Fruit fly (Drosophila melanogaster) whole organism, pupa: Measurements from ENCODE around the gene Mipp2.

Experiments
- CG10348 ChIP-seq: fragments of 200-800 bp; sonication (Bioruptor generic); IDR thresholded peaks from 2 replicates; pipeline ENCODE4 v1.3.6; 2022; ENCODE audit warnings: missing biosample characterization, missing genetic modification characterization
- CG12605 ChIP-seq: fragments of 200-800 bp; sonication (Bioruptor generic); IDR thresholded peaks from 2 replicates; pipeline ENCODE4 v1.3.6; 2022; ENCODE audit warnings: missing biosample characterization, missing genetic modification characterization
- CG13204 ChIP-seq: fragments of 200-800 bp; sonication (Bioruptor generic); optimal IDR thresholded peaks from 2 replicates; lab custom pipeline; 2018; ENCODE audit warnings: missing biosample characterization, mild to moderate bottlenecking, missing genetic modification characterization, moderate library complexity
- CG14655 ChIP-seq: fragments of 200-800 bp; sonication (Bioruptor generic); optimal IDR thresholded peaks from 3 replicates; lab custom pipeline; 2017; ENCODE audit warnings: mild to moderate bottlenecking, missing biosample characterization, missing genetic modification reagents, missing genetic modification characterization
- CG15710 ChIP-seq: fragments of 200-800 bp; sonication (Bioruptor generic); optimal IDR thresholded peaks from 2 replicates; lab custom pipeline; 2018; ENCODE audit warnings: missing biosample characterization, mild to moderate bottlenecking, missing genetic modification characterization, moderate library complexity
- CG17806 ChIP-seq: fragments of 200-800 bp; sonication (Bioruptor generic); optimal IDR thresholded peaks from 2 replicates; lab custom pipeline; 2018; ENCODE audit warnings: missing biosample characterization, mild to moderate bottlenecking, missing genetic modification characterization, moderate library complexity
- CG32121 ChIP-seq: fragments of 200-800 bp; sonication (Bioruptor generic); IDR thresholded peaks from 2 replicates; pipeline ENCODE4 v1.3.6; 2022; ENCODE audit warnings: missing biosample characterization, missing genetic modification characterization
- CG34367 ChIP-seq: fragments of 200-800 bp; sonication (Bioruptor generic); optimal IDR thresholded peaks from 2 replicates; lab custom pipeline; 2018; ENCODE audit warnings: missing biosample characterization, mild to moderate bottlenecking, missing genetic modification characterization
- CG4496 ChIP-seq: fragments of 200-800 bp; sonication (Bioruptor generic); IDR thresholded peaks from 3 replicates; pipeline ENCODE4 v1.3.6; 2022; ENCODE audit warnings: missing biosample characterization, missing genetic modification characterization
- CG8159 ChIP-seq: fragments of 200-800 bp; sonication (Bioruptor generic); optimal IDR thresholded peaks from 3 replicates; lab custom pipeline; 2018; ENCODE audit warnings: missing biosample characterization, mild to moderate bottlenecking, missing genetic modification characterization, moderate library complexity
- CG8301 ChIP-seq: fragments of 200-800 bp; sonication (Bioruptor generic); optimal IDR thresholded peaks from 2 replicates; lab custom pipeline; 2018; ENCODE audit warnings: missing biosample characterization, mild to moderate bottlenecking, missing genetic modification characterization
- CG9948 ChIP-seq: fragments of 200-800 bp; sonication (Bioruptor generic); optimal IDR thresholded peaks from 2 replicates; lab custom pipeline; 2018; ENCODE audit warnings: missing biosample characterization, mild to moderate bottlenecking, missing genetic modification characterization, moderate library complexity
- D1 ChIP-seq: fragments of 200-800 bp; sonication (Bioruptor generic); optimal IDR thresholded peaks from 2 replicates; lab custom pipeline; 2018; ENCODE audit warnings: missing biosample characterization, mild to moderate bottlenecking, missing genetic modification characterization, moderate library complexity
- EcR ChIP-seq: fragments of 200-800 bp; sonication (Bioruptor generic); optimal IDR thresholded peaks from 3 replicates; lab custom pipeline; 2019; ENCODE audit warnings: missing biosample characterization, missing genetic modification characterization, mild to moderate bottlenecking, moderate library complexity, missing genetic modification reagents
- Ets98B ChIP-seq: fragments of 200-800 bp; sonication (Bioruptor generic); IDR thresholded peaks from 2 replicates; pipeline ENCODE4 v1.3.6; 2022; ENCODE audit warnings: missing biosample characterization, missing genetic modification characterization
- Pif1A ChIP-seq: fragments of 200-800 bp; sonication (Bioruptor generic); optimal IDR thresholded peaks from 3 replicates; lab custom pipeline; 2016; ENCODE audit warnings: missing biosample characterization, missing genetic modification characterization
- Pif1B ChIP-seq: fragments of 200-800 bp; sonication (Bioruptor generic); optimal IDR thresholded peaks from 3 replicates; lab custom pipeline; 2016; ENCODE audit warnings: missing biosample characterization, missing genetic modification characterization
- Snoo ChIP-seq: fragments of 200-800 bp; sonication (Bioruptor generic); optimal IDR thresholded peaks from 3 replicates; lab custom pipeline; 2017; ENCODE audit warnings: missing biosample characterization, mild to moderate bottlenecking, missing genetic modification characterization, inconsistent platforms
- fd96Ca ChIP-seq: fragments of 200-800 bp; sonication (Bioruptor generic); IDR thresholded peaks from 3 replicates; pipeline ENCODE4 v1.3.6; 2022; ENCODE audit warnings: missing biosample characterization, missing genetic modification characterization
- gl ChIP-seq: fragments of 200-800 bp; sonication (Bioruptor generic); optimal IDR thresholded peaks from 2 replicates; lab custom pipeline; 2018; ENCODE audit warnings: missing biosample characterization, mild to moderate bottlenecking, missing genetic modification characterization
- rn ChIP-seq: fragments of 200-800 bp; sonication (Bioruptor generic); IDR thresholded peaks from 2 replicates; pipeline ENCODE4 v1.3.6; 2022; ENCODE audit warnings: missing biosample characterization, missing genetic modification characterization

Mipp2 gene

dm6 chrX:6094078-6094477 lies 2.8 kb upstream of the Mipp2 start:
- TF ChIP-seq D1 (no peak), rn (GFP tag; lab: Robert Waterston, UW) (no peak), CG12605 (GFP tag; lab: Robert Waterston, UW) (no peak), CG10348 (GFP tag; lab: Robert Waterston, UW) (no peak), CG14655 (GFP tag; lab: Kevin White, UChicago) (no peak), CG32121 (GFP tag; lab: Robert Waterston, UW) (no peak), CG15710 (tag; lab: Kevin White, UChicago) (no peak), CG8301 (no peak), CG4496 (GFP tag; lab: Robert Waterston, UW) (no peak), CG8159 (tag; lab: Kevin White, UChicago) (no peak)

- TF ChIP-seq D1 = no peak
- TF ChIP-seq CG14655 (GFP tag; lab: Kevin White, UChicago) = peak; percentile 9
- no peak for TF ChIP-seq CG4496 (GFP tag; lab: Robert Waterston, UW)
These were observed 964 bp upstream of the Mipp2 start for dm6 chrX:6092235-6092634.

dm6 chrX:6089679-6090460 lies 1.4 kb downstream of the Mipp2 start, which contains the start of gene raptor:
Gene raptor (minus strand): TSS chrX:6090201.
- TF ChIP-seq gl (tag; lab: Kevin White, UChicago) (no peak), CG32121 (GFP tag; lab: Robert Waterston, UW) (0 out of 2 replicates have a peak, but pooled peaks have one; percentile 26), Pif1B (GFP tag; lab: Kevin White, UChicago) (no peak), fd96Ca (GFP tag; lab: Robert Waterston, UW) (no peak), CG15710 (tag; lab: Kevin White, UChicago) (no peak), EcR (no peak), CG13204 (GFP tag; lab: Kevin White, UChicago) (peak; percentile 13), D1 (no peak), CG9948 (tag; lab: Kevin White, UChicago) (no peak), CG14655 (GFP tag; lab: Kevin White, UChicago) (no peak), CG17806 (tag; lab: Kevin White, UChicago) (no peak), Pif1A (GFP tag; lab: Kevin White, UChicago) (no peak), rn (GFP tag; lab: Robert Waterston, UW) (no peak), Ets98B (peak; percentile 32; the same call in 1 of the 2 replicates), CG10348 (GFP tag; lab: Robert Waterston, UW) (no peak), Snoo (no peak), CG34367 (tag; lab: Kevin White, UChicago) (no peak), CG8159 (tag; lab: Kevin White, UChicago) (no peak), CG12605 (GFP tag; lab: Robert Waterston, UW) (no peak), CG4496 (GFP tag; lab: Robert Waterston, UW) (0 out of 3 replicates have a peak, but pooled peaks have one; percentile 45), CG8301 (no peak)
- TF ChIP-seq, all 21 proteins: peak for 4

dm6 chrX:6081296-6081695 lies 10.0 kb downstream of the Mipp2 start, which contains the start of gene CG4660:
Gene CG4660 (minus strand): TSS chrX:6081372.
- TF ChIP-seq rn (GFP tag; lab: Robert Waterston, UW) (no peak), CG12605 (GFP tag; lab: Robert Waterston, UW) (peak; percentile 88)

- TF ChIP-seq CG4496 (GFP tag; lab: Robert Waterston, UW) = no peak
These were observed 13.6 kb downstream of the Mipp2 start, which contains the start of gene CG4666 for dm6 chrX:6077686-6078085. Gene CG4666 (minus strand): TSS chrX:6077786.

dm6 chrX:6077043-6077547 lies 14.2 kb downstream of the Mipp2 start:
- TF ChIP-seq CG17806 (tag; lab: Kevin White, UChicago) = peak; percentile 56
- peak; percentile 74 for TF ChIP-seq CG15710 (tag; lab: Kevin White, UChicago)
- no peak for TF ChIP-seq fd96Ca (GFP tag; lab: Robert Waterston, UW)
- peak; percentile 45; the same call in 1 of the 2 replicates for TF ChIP-seq rn (GFP tag; lab: Robert Waterston, UW)
- peak; percentile 72 for TF ChIP-seq CG8159 (tag; lab: Kevin White, UChicago)
- TF ChIP-seq Pif1B (GFP tag; lab: Kevin White, UChicago) = peak; percentile 60
- TF ChIP-seq CG4496 (GFP tag; lab: Robert Waterston, UW) = peak; percentile 72
- peak; percentile 80 for TF ChIP-seq Ets98B
- no peak for TF ChIP-seq gl (tag; lab: Kevin White, UChicago)
- peak; percentile 84 for TF ChIP-seq CG14655 (GFP tag; lab: Kevin White, UChicago)
- peak; percentile 79 for TF ChIP-seq CG32121 (GFP tag; lab: Robert Waterston, UW)
- TF ChIP-seq D1 = no peak
- TF ChIP-seq CG8301 = peak; percentile 75
- TF ChIP-seq CG10348 (GFP tag; lab: Robert Waterston, UW) = no peak
- peak; percentile 48 for TF ChIP-seq CG34367 (tag; lab: Kevin White, UChicago)
- TF ChIP-seq CG12605 (GFP tag; lab: Robert Waterston, UW) = peak; percentile 65; the same call in 1 of the 2 replicates
- peak; percentile 67 for TF ChIP-seq CG13204 (GFP tag; lab: Kevin White, UChicago)
- peak; percentile 45 for TF ChIP-seq Snoo
- TF ChIP-seq Pif1A (GFP tag; lab: Kevin White, UChicago) = peak; percentile 33
- TF ChIP-seq EcR = peak; percentile 28
- TF ChIP-seq CG9948 (tag; lab: Kevin White, UChicago) = peak; percentile 63
